Worm (Caenorhabditis elegans) whole organism, L3 larva: Measurements from ENCODE around the gene srx-39.

ENCODE experiments used
- ceh-82 ChIP-seq: fragments of 150-350 bp; optimal IDR thresholded peaks from 2 replicates; lab custom pipeline; 2014; ENCODE audit warnings: missing biosample characterization, missing genetic modification characterization
- fos-1 ChIP-seq: fragments of 150-350 bp; optimal IDR thresholded peaks from 2 replicates; lab custom pipeline; 2014; ENCODE audit warnings: missing biosample characterization, missing genetic modification characterization

- TF ChIP-seq ceh-82 (tag; lab: Kevin White, UChicago) (no peak), fos-1 (tag; lab: Kevin White, UChicago) (no peak)
These were observed 43.9 kb downstream of the srx-39 start, which contains the start of gene C04F5.8 for ce11 chrV:5113654-5114053.
